Worm (Caenorhabditis elegans) whole organism, L4 larva: ENCODE data around the gene C01G6.4.
A peak's percentile ranks its signal among the peaks of the same experiment; 100 is the strongest.

Source experiments
- D1046.2 ChIP-seq: fragments of 200-800 bp; sonication (Bioruptor generic); IDR thresholded peaks from 2 replicates; pipeline ENCODE4 v1.3.6; 2022; ENCODE audit warnings: missing genetic modification characterization, missing compliant biosample characterization
- R02D3.7 ChIP-seq: fragments of 150-350 bp; sonication (generic microtip); optimal IDR thresholded peaks from 3 replicates; lab custom pipeline; 2014; ENCODE audit warnings: missing biosample characterization, missing genetic modification characterization
- Y48G9A.11 ChIP-seq: fragments of 200-800 bp; sonication (Bioruptor generic); IDR thresholded peaks from 2 replicates; pipeline ENCODE4 v1.3.6; 2022; ENCODE audit warnings: missing genetic modification reagents, missing genetic modification characterization, missing compliant biosample characterization
- ZK337.2 ChIP-seq: fragments of 200-800 bp; sonication (Bioruptor generic); IDR thresholded peaks from 2 replicates; pipeline ENCODE4 v1.3.6; 2022; ENCODE audit warnings: missing genetic modification reagents, missing genetic modification characterization, missing compliant biosample characterization
- aha-1 ChIP-seq: fragments of 150-350 bp; peaks from one replicate; lab custom pipeline; 2014; ENCODE audit warnings: missing biosample characterization, missing genetic modification characterization
- ama-1 ChIP-seq: fragments of 150-350 bp; optimal IDR thresholded peaks from 2 replicates; lab custom pipeline; 2014; ENCODE audit warnings: inconsistent platforms, mixed read lengths
- ceh-20 ChIP-seq: fragments of 200-800 bp; sonication (Bioruptor generic); IDR thresholded peaks from 2 replicates; pipeline ENCODE4 v1.3.6; 2022; ENCODE audit warnings: missing genetic modification reagents, missing genetic modification characterization, missing compliant biosample characterization
- ces-1 ChIP-seq: fragments of 150-350 bp; sonication (generic microtip); optimal IDR thresholded peaks from 4 replicates; lab custom pipeline; 2014; ENCODE audit warnings: missing biosample characterization, missing genetic modification reagents, missing genetic modification characterization
- daf-16 ChIP-seq, 3 experiments: sonication (generic microtip); optimal IDR thresholded peaks; 2 replicates each; lab custom pipeline; 2016 to 2017; ENCODE audit warnings: missing genetic modification characterization in 3 of 3, missing genetic modification reagents in 3 of 3, mild to moderate bottlenecking in 2 of 3, missing compliant biosample characterization in 2 of 3, missing biosample characterization in 1 of 3, moderate library complexity in 1 of 3
- dmd-6 ChIP-seq: fragments of 200-800 bp; sonication (Bioruptor generic); IDR thresholded peaks from 2 replicates; pipeline ENCODE4 v1.3.6; 2022; ENCODE audit warnings: missing genetic modification reagents, missing genetic modification characterization, missing compliant biosample characterization
- gei-8 ChIP-seq: fragments of 200-800 bp; sonication (Bioruptor generic); optimal IDR thresholded peaks from 2 replicates; lab custom pipeline; 2018; ENCODE audit warnings: mild to moderate bottlenecking, missing genetic modification characterization, missing compliant biosample characterization
- hlh-11 ChIP-seq: fragments of 200-800 bp; sonication (Bioruptor generic); optimal IDR thresholded peaks from 2 replicates; lab custom pipeline; 2018; ENCODE audit warnings: mild to moderate bottlenecking, missing genetic modification characterization, missing compliant biosample characterization
- lim-7 ChIP-seq: fragments of 200-800 bp; sonication (Bioruptor generic); IDR thresholded peaks from 2 replicates; pipeline ENCODE4 v1.3.6; 2022; ENCODE audit warnings: missing genetic modification characterization, missing compliant biosample characterization
- lin-1 ChIP-seq: fragments of 200-800 bp; sonication (Bioruptor generic); IDR thresholded peaks from 2 replicates; pipeline ENCODE4 v1.3.6; 2022; ENCODE audit warnings: missing genetic modification reagents, missing genetic modification characterization, missing compliant biosample characterization
- lsy-2 ChIP-seq, 2 experiments: fragments of 150-350 bp in 1 of 2; sonication (generic microtip) in 1 of 2; optimal IDR thresholded peaks; 2 replicates each; lab custom pipeline; 2014 to 2017; ENCODE audit warnings: missing biosample characterization in 2 of 2, missing genetic modification characterization in 2 of 2
- mdl-1 ChIP-seq, 2 experiments: fragments of 150-350 bp in 1 of 2; sonication (generic microtip) in 1 of 2; optimal IDR thresholded peaks; 2 replicates each; lab custom pipeline; 2014 to 2017; ENCODE audit warnings: missing biosample characterization in 2 of 2, missing genetic modification characterization in 2 of 2
- mxl-3 ChIP-seq: fragments of 200-800 bp; sonication (Bioruptor generic); optimal IDR thresholded peaks from 2 replicates; lab custom pipeline; 2018; ENCODE audit warnings: mild to moderate bottlenecking, missing genetic modification characterization, missing compliant biosample characterization
- nhr-102 ChIP-seq: sonication (generic microtip); optimal IDR thresholded peaks from 2 replicates; lab custom pipeline; 2016; ENCODE audit warnings: mild to moderate bottlenecking, missing genetic modification characterization, moderate library complexity, missing compliant biosample characterization
- nhr-11 ChIP-seq: fragments of 150-350 bp; optimal IDR thresholded peaks from 2 replicates; lab custom pipeline; 2014; ENCODE audit warnings: missing biosample characterization, missing genetic modification characterization
- nhr-28 ChIP-seq: fragments of 150-350 bp; optimal IDR thresholded peaks from 2 replicates; lab custom pipeline; 2014; ENCODE audit warnings: missing biosample characterization, missing genetic modification characterization
- pha-4 ChIP-seq, 2 experiments: fragments of 150-350 bp in 1 of 2; fragments of 200-800 bp in 1 of 2; sonication (Bioruptor generic) in 1 of 2; IDR thresholded peaks in 1 of 2; optimal IDR thresholded peaks in 1 of 2; 2 replicates each; pipeline versions ENCODE4 v1.3.6 to Lab custom; 2014 to 2022; ENCODE audit warnings: missing genetic modification characterization in 2 of 2, missing genetic modification reagents in 2 of 2, missing biosample characterization in 1 of 2, missing compliant biosample characterization in 1 of 2
- set-16 ChIP-seq: fragments of 200-800 bp; sonication (Bioruptor generic); IDR thresholded peaks from 2 replicates; pipeline ENCODE4 v1.3.6; 2022; ENCODE audit warnings: missing genetic modification reagents, missing genetic modification characterization, missing compliant biosample characterization
- tag-97 ChIP-seq: fragments of 200-800 bp; sonication (Bioruptor generic); IDR thresholded peaks from 2 replicates; pipeline ENCODE4 v1.3.6; 2022; ENCODE audit warnings: missing genetic modification characterization, missing compliant biosample characterization
- tra-1 ChIP-seq: fragments of 200-800 bp; sonication (Bioruptor generic); IDR thresholded peaks from 2 replicates; pipeline ENCODE4 v1.3.6; 2022; ENCODE audit warnings: missing genetic modification reagents, missing genetic modification characterization, missing compliant biosample characterization
- unc-62 ChIP-seq, 3 experiments: fragments of 150-350 bp in 1 of 3; sonication (generic microtip); optimal IDR thresholded peaks in 2 of 3; peaks in 1 of 3; 1 replicate in 1 of 3; 2 replicates in 2 of 3; lab custom pipeline; 2014 to 2017; ENCODE audit warnings: missing biosample characterization in 3 of 3, missing genetic modification characterization in 3 of 3, missing genetic modification reagents in 3 of 3, missing genotype in 1 of 3
- zag-1 ChIP-seq: fragments of 150-350 bp; optimal IDR thresholded peaks from 2 replicates; lab custom pipeline; 2014; ENCODE audit warnings: missing biosample characterization, missing genetic modification characterization
- zfp-3 ChIP-seq: fragments of 200-800 bp; sonication (Bioruptor generic); conservative IDR thresholded peaks from 2 replicates; pipeline ENCODE4 v1.3.6; 2022; ENCODE audit warnings: missing genetic modification reagents, missing genetic modification characterization, missing compliant biosample characterization
- zip-2 ChIP-seq: fragments of 150-350 bp; optimal IDR thresholded peaks from 2 replicates; lab custom pipeline; 2014; ENCODE audit warnings: missing biosample characterization, missing genetic modification characterization

Gene C01G6.4

DNA sequence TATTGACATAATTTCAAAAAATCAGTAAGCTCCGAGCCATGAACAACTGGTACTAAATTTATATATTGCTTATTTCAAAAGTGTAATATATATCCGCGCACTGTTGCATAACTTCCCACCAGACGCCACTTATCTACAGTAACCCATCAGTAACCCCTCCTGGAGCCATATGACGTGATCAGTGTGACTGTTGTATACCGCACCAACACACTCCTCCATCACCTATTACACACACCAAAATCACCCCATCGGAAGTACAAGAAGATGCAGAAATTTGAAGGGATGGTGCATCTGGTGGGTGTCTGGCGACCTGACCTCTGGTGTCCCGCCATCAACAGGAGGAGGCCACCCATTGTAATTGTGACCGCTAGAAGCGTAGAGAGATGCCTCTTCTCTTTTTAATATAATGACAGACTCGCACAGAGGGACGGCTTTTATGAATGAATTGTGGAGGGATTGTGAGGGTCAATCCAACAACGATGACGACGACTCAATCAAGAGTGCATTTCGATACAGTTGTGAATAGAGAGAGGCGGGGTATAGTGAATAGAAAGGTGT is 9.9 kb downstream of the C01G6.4 start:
- TF ChIP-seq tra-1 (GFP tag; lab: Robert Waterston, UW) (no peak), ces-1 (no peak), aha-1 (peak; percentile 64)
- TF ChIP-seq, all 104 proteins: peak for 1

ce11 chrII:9261931-9262562 is 10.8 kb downstream of the C01G6.4 start, which contains the start of gene aqp-2:
aqp-2 (minus strand) TSS chrII:9261981.
- TF ChIP-seq nhr-11 (tag; lab: Kevin White, UChicago) (peak; percentile 28), pha-4 (GFP tag; IDR thresholded peaks at IDR 0.05; lab: Robert Waterston, UW) (no peak), pha-4 (tag; optimal IDR thresholded peaks at IDR 0.05; lab: Kevin White, UChicago) (no peak), daf-16 (GFP tag; optimal IDR thresholded peaks at IDR 0.05; lab: Kevin White, UChicago) (peak in 1 of 2 experiments; percentile 97), daf-16 (tag; optimal IDR thresholded peaks at IDR 0.05; lab: Kevin White, UChicago) (no peak), D1046.2 (GFP tag; lab: Robert Waterston, UW) (no peak), mdl-1 (tag; optimal IDR thresholded peaks at IDR 0.05; lab: Kevin White, UChicago) (peak in 1 of 2 experiments; percentile 39), ceh-20 (GFP tag; lab: Robert Waterston, UW) (no peak), zag-1 (tag; lab: Kevin White, UChicago) (no peak), mxl-3 (no peak), lin-1 (GFP tag; lab: Robert Waterston, UW) (no peak), set-16 (GFP tag; lab: Robert Waterston, UW) (peak; percentile 31; the same call in 1 of the 2 replicates), hlh-11 (tag; lab: Kevin White, UChicago) (peak; percentile 50), R02D3.7 (tag; lab: Kevin White, UChicago) (no peak), tag-97 (GFP tag; lab: Robert Waterston, UW) (no peak), lsy-2 (tag; optimal IDR thresholded peaks at IDR 0.05; lab: Kevin White, UChicago) (no peak), zip-2 (tag; lab: Kevin White, UChicago) (no peak), unc-62 (GFP tag; optimal IDR thresholded peaks at IDR 0.05 in 1 of 2; lab: Kevin White, UChicago) (peak in 1 of 2 experiments; percentile 56), unc-62 (tag; optimal IDR thresholded peaks at IDR 0.05; lab: Kevin White, UChicago) (no peak)

ce11 chrII:9261403-9261802 is 11.4 kb downstream of the C01G6.4 start:
- TF ChIP-seq nhr-102 (tag; lab: Kevin White, UChicago) (no peak), gei-8 (GFP tag; lab: Kevin White, UChicago) (no peak), lim-7 (GFP tag; lab: Robert Waterston, UW) (no peak), ama-1 (lab: Kevin White, UChicago) (no peak), zfp-3 (GFP tag; lab: Robert Waterston, UW) (no peak), unc-62 (GFP tag; optimal IDR thresholded peaks at IDR 0.05 in 1 of 2; lab: Kevin White, UChicago) (peak in 1 of 2 experiments; percentile 86), unc-62 (tag; optimal IDR thresholded peaks at IDR 0.05; lab: Kevin White, UChicago) (no peak), Y48G9A.11 (GFP tag; lab: Robert Waterston, UW) (no peak), ZK337.2 (no peak), D1046.2 (GFP tag; lab: Robert Waterston, UW) (no peak)

DNA sequence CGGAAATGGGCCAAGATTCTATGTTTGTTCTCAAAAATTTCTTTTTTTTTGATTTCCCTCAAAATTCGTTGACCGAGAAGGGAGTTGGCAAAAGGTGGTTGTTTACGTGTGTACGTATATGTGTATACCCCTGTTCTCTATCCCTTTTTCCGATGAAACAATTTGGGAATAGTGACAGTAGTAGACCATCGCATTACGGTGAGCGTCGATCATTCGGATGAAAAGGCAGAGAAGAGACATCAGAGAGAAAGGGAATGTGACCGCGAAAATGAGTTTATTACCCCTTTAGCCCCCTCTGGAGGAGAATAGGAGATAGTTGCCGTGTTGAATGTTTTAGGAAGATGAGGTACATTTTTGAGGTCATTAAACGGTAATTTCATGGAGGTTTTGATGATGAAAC is 12.8 kb downstream of the C01G6.4 start:
- no peak for TF ChIP-seq nhr-11 (tag; lab: Kevin White, UChicago)
- peak; percentile 16 for TF ChIP-seq nhr-28 (tag; lab: Kevin White, UChicago)

- TF ChIP-seq unc-62 (GFP tag; optimal IDR thresholded peaks at IDR 0.05 in 1 of 2; lab: Kevin White, UChicago) (peak in 1 of 2 experiments; percentile 82), unc-62 (tag; optimal IDR thresholded peaks at IDR 0.05; lab: Kevin White, UChicago) (no peak), dmd-6 (no peak)
Measured at ce11 chrII:9258566-9258965, 14.3 kb downstream of the C01G6.4 start.
